Fruit fly (Drosophila melanogaster) S2 (cell line): ENCODE results near the gene CecA1.

Experiments
- CG8478 ChIP-seq: fragments of >200 bp; optimal IDR thresholded peaks from 2 replicates; lab custom pipeline; 2018
- CTCF ChIP-seq, 2 experiments: fragments of >200 bp; optimal IDR thresholded peaks; 2 replicates each; lab custom pipeline; 2018

DNA sequence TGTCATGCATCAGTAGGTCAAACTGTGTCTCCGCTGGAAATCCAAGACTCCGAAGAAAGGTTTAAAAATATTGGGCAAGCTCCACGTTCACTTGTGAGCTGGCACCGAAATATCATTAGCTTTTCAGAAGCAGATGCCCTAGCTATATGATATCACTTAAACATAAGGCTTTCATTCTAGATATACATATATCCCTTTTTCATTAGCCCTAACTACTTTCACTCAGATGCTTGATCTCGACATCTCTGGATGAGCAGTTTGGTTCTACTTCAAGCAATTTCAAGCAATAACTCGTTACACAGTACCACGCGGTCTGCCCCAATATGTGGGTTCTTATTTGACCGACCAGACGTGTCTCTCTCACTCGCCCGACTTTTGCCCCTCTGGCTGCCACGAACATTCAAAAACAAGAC, 19.2 kb upstream of the CecA1 start:
- TF ChIP-seq CG8478 (lab: Kevin White, UChicago) (no peak), CTCF (optimal IDR thresholded peaks at IDR 0.05; lab: Kevin White, UChicago) (no peak)
